Fruit fly (Drosophila melanogaster): ENCODE measurements around the gene bora.

bora gene

dm6 chr3L:18640584-18641527, 18.4 kb downstream of the bora start (continued):
- peak; percentile 83 for TF ChIP-seq CG8632 (GFP tag; optimal IDR thresholded peaks at IDR 0.05)
- TF ChIP-seq Smox (GFP tag; optimal IDR thresholded peaks at IDR 0.05): peak; percentile 91
- peak; percentile 91 for TF ChIP-seq Met (GFP tag; optimal IDR thresholded peaks at IDR 0.05)
- peak; percentile 94 for TF ChIP-seq CG32006 (GFP tag; optimal IDR thresholded peaks at IDR 0.05)
- TF ChIP-seq eg (GFP tag; IDR thresholded peaks at IDR 0.05): peak; percentile 99
- peak; percentile 95 for TF ChIP-seq achi (GFP tag; optimal IDR thresholded peaks at IDR 0.05)
- peak; percentile 81 for TF ChIP-seq CG8319 (GFP tag; optimal IDR thresholded peaks at IDR 0.05)
- peak; percentile 97 for TF ChIP-seq Lpt (GFP tag; optimal IDR thresholded peaks at IDR 0.05)
- TF ChIP-seq CG11762 (GFP tag; optimal IDR thresholded peaks at IDR 0.05; ENCODE audit: insufficient read depth): peak; percentile 88
- TF ChIP-seq Hr4 (GFP tag; optimal IDR thresholded peaks at IDR 0.05): peak; percentile 99
- peak; percentile 98 for TF ChIP-seq CG3919 (GFP tag; optimal IDR thresholded peaks at IDR 0.05)

- TF ChIP-seq CG10631 (GFP tag; optimal IDR thresholded peaks at IDR 0.05) (no peak), fd85E (GFP tag; optimal IDR thresholded peaks at IDR 0.05) (no peak), CG3032 (tag; optimal IDR thresholded peaks at IDR 0.05) (no peak), CG8319 (GFP tag; optimal IDR thresholded peaks at IDR 0.05) (no peak), Gug (GFP tag; IDR thresholded peaks at IDR 0.05) (no peak), CG8632 (GFP tag; optimal IDR thresholded peaks at IDR 0.05) (no peak), CG8119 (GFP tag; IDR thresholded peaks at IDR 0.05) (no peak), fkh (GFP tag; optimal IDR thresholded peaks at IDR 0.05) (no peak)
These were observed 20.7 kb downstream of the bora start for dm6 chr3L:18643222-18643621.

dm6 chr3L:18653737-18654136, 31.2 kb downstream of the bora start:
- TF ChIP-seq Eip78C (GFP tag) (peak; percentile 30), fkh (GFP tag; optimal IDR thresholded peaks at IDR 0.05) (peak; percentile 10), pdm3 (GFP tag; optimal IDR thresholded peaks at IDR 0.05) (no peak)

- TF ChIP-seq CG3919 (GFP tag; optimal IDR thresholded peaks at IDR 0.05) (peak; percentile 35), CG8632 (GFP tag; optimal IDR thresholded peaks at IDR 0.05) (no peak)
These were observed 43.1 kb downstream of the bora start for dm6 chr3L:18665594-18665993.

dm6 chr3L:18667115-18667514, 44.6 kb downstream of the bora start, which contains the start of gene CG42495:
TSS of gene CG42495 (plus strand) at chr3L:18667361.
- TF ChIP-seq Eip78C (GFP tag) (peak; percentile 45), CG1621 (tag; optimal IDR thresholded peaks at IDR 0.05) (no peak), fkh (GFP tag; optimal IDR thresholded peaks at IDR 0.05) (peak; percentile 87), CG8632 (GFP tag; optimal IDR thresholded peaks at IDR 0.05) (no peak), Hr4 (GFP tag; optimal IDR thresholded peaks at IDR 0.05) (no peak), CG11762 (GFP tag; optimal IDR thresholded peaks at IDR 0.05; ENCODE audit: insufficient read depth) (no peak), Hr38 (GFP tag; optimal IDR thresholded peaks at IDR 0.05) (no peak), Eip75B (GFP tag; optimal IDR thresholded peaks at IDR 0.05) (no peak), acj6 (GFP tag; optimal IDR thresholded peaks at IDR 0.05) (no peak), cyc (GFP tag; optimal IDR thresholded peaks at IDR 0.05) (peak; percentile 2), Sox14 (GFP tag; optimal IDR thresholded peaks at IDR 0.05) (peak; percentile 45), pdm3 (GFP tag; optimal IDR thresholded peaks at IDR 0.05) (no peak), vri (GFP tag; optimal IDR thresholded peaks at IDR 0.05) (no peak), esn (GFP tag; optimal IDR thresholded peaks at IDR 0.05) (peak; percentile 7), CG16779 (tag; optimal IDR thresholded peaks at IDR 0.05) (no peak), Blimp-1 (GFP tag; optimal IDR thresholded peaks at IDR 0.05) (no peak), CG4318 (GFP tag; optimal IDR thresholded peaks at IDR 0.05) (no peak), Smox (GFP tag; optimal IDR thresholded peaks at IDR 0.05) (no peak), Ets96B (tag; optimal IDR thresholded peaks at IDR 0.05) (no peak), dac (GFP tag; optimal IDR thresholded peaks at IDR 0.05) (no peak), Eip93F (GFP tag; optimal IDR thresholded peaks at IDR 0.05) (no peak), salr (GFP tag; optimal IDR thresholded peaks at IDR 0.05) (no peak), net (GFP tag; optimal IDR thresholded peaks at IDR 0.05) (no peak), CG6163 (GFP tag; IDR thresholded peaks at IDR 0.05) (no peak), CG3919 (GFP tag; optimal IDR thresholded peaks at IDR 0.05) (no peak), achi (GFP tag; optimal IDR thresholded peaks at IDR 0.05) (peak; percentile 11), CG7368 (GFP tag; optimal IDR thresholded peaks at IDR 0.05) (no peak), CG10631 (GFP tag; optimal IDR thresholded peaks at IDR 0.05) (no peak), eg (GFP tag; IDR thresholded peaks at IDR 0.05) (no peak), svp (GFP tag) (peak; percentile 79), CG6854 (GFP tag; optimal IDR thresholded peaks at IDR 0.05) (no peak), Ets21C (GFP tag; optimal IDR thresholded peaks at IDR 0.05) (no peak), lz (GFP tag; optimal IDR thresholded peaks at IDR 0.05) (no peak)
